Fruit fly (Drosophila melanogaster) whole organism, pupa: ENCODE results near the gene Cht2.

ENCODE experiments used
- CG12605 ChIP-seq: fragments of 200-800 bp; sonication (Bioruptor generic); IDR thresholded peaks from 2 replicates; pipeline ENCODE4 v1.3.6; 2022; ENCODE audit warnings: missing biosample characterization, missing genetic modification characterization
- CG15710 ChIP-seq: fragments of 200-800 bp; sonication (Bioruptor generic); optimal IDR thresholded peaks from 2 replicates; lab custom pipeline; 2018; ENCODE audit warnings: missing biosample characterization, mild to moderate bottlenecking, missing genetic modification characterization, moderate library complexity
- CG17806 ChIP-seq: fragments of 200-800 bp; sonication (Bioruptor generic); optimal IDR thresholded peaks from 2 replicates; lab custom pipeline; 2018; ENCODE audit warnings: missing biosample characterization, mild to moderate bottlenecking, missing genetic modification characterization, moderate library complexity
- CG32121 ChIP-seq: fragments of 200-800 bp; sonication (Bioruptor generic); IDR thresholded peaks from 2 replicates; pipeline ENCODE4 v1.3.6; 2022; ENCODE audit warnings: missing biosample characterization, missing genetic modification characterization
- CG8159 ChIP-seq: fragments of 200-800 bp; sonication (Bioruptor generic); optimal IDR thresholded peaks from 3 replicates; lab custom pipeline; 2018; ENCODE audit warnings: missing biosample characterization, mild to moderate bottlenecking, missing genetic modification characterization, moderate library complexity
- D1 ChIP-seq: fragments of 200-800 bp; sonication (Bioruptor generic); optimal IDR thresholded peaks from 2 replicates; lab custom pipeline; 2018; ENCODE audit warnings: missing biosample characterization, mild to moderate bottlenecking, missing genetic modification characterization, moderate library complexity
- EcR ChIP-seq: fragments of 200-800 bp; sonication (Bioruptor generic); optimal IDR thresholded peaks from 3 replicates; lab custom pipeline; 2019; ENCODE audit warnings: missing biosample characterization, missing genetic modification characterization, mild to moderate bottlenecking, moderate library complexity, missing genetic modification reagents
- Pif1A ChIP-seq: fragments of 200-800 bp; sonication (Bioruptor generic); optimal IDR thresholded peaks from 3 replicates; lab custom pipeline; 2016; ENCODE audit warnings: missing biosample characterization, missing genetic modification characterization
- Snoo ChIP-seq: fragments of 200-800 bp; sonication (Bioruptor generic); optimal IDR thresholded peaks from 3 replicates; lab custom pipeline; 2017; ENCODE audit warnings: missing biosample characterization, mild to moderate bottlenecking, missing genetic modification characterization, inconsistent platforms
- fd96Ca ChIP-seq: fragments of 200-800 bp; sonication (Bioruptor generic); IDR thresholded peaks from 3 replicates; pipeline ENCODE4 v1.3.6; 2022; ENCODE audit warnings: missing biosample characterization, missing genetic modification characterization

- TF ChIP-seq Snoo (tag; lab: Kevin White, UChicago) (no peak), CG17806 (tag; lab: Kevin White, UChicago) (no peak), CG15710 (tag; lab: Kevin White, UChicago) (no peak), Pif1A (GFP tag; lab: Kevin White, UChicago) (no peak), D1 (tag; lab: Kevin White, UChicago) (no peak), CG12605 (GFP tag; lab: Robert Waterston, UW) (no peak), CG32121 (GFP tag; lab: Robert Waterston, UW) (no peak), EcR (peak; percentile 78), fd96Ca (GFP tag; lab: Robert Waterston, UW) (no peak), CG8159 (no peak)
These were observed 16.1 kb downstream of the Cht2 start for dm6 chr3L:1739522-1740128.
